Fruit fly (Drosophila melanogaster) whole organism, embryonic: ENCODE data around the gene CG5355.
A peak's percentile ranks its signal among the peaks of the same experiment; 100 is the strongest.

Source experiments
- CG10431 ChIP-seq: fragments of 200-800 bp; sonication (Bioruptor generic); optimal IDR thresholded peaks from 3 replicates; lab custom pipeline; 2018; ENCODE audit warnings: missing biosample characterization, mild to moderate bottlenecking, missing genetic modification characterization
- CG11456 ChIP-seq: fragments of 200-800 bp; sonication (Bioruptor generic); IDR thresholded peaks from 3 replicates; pipeline ENCODE4 v1.3.6; 2022; ENCODE audit warnings: missing biosample characterization, missing genetic modification characterization
- CG14710 ChIP-seq: fragments of 200-800 bp; sonication (Bioruptor generic); optimal IDR thresholded peaks from 3 replicates; lab custom pipeline; 2019; ENCODE audit warnings: missing biosample characterization, mild to moderate bottlenecking, missing genetic modification characterization, moderate library complexity
- CG14965 ChIP-seq: fragments of 200-800 bp; sonication (Bioruptor generic); optimal IDR thresholded peaks from 2 replicates; lab custom pipeline; 2016; ENCODE audit warnings: missing biosample characterization, missing genetic modification characterization, borderline replicate concordance
- CG15514 ChIP-seq: fragments of 200-800 bp; sonication (Bioruptor generic); optimal IDR thresholded peaks from 3 replicates; lab custom pipeline; 2017; ENCODE audit warnings: missing biosample characterization, missing genetic modification characterization, mild to moderate bottlenecking, moderate library complexity, missing genetic modification reagents
- CG15696 ChIP-seq: fragments of 200-800 bp; sonication (Bioruptor generic); optimal IDR thresholded peaks from 2 replicates; lab custom pipeline; 2019; ENCODE audit warnings: missing biosample characterization, mild to moderate bottlenecking, missing genetic modification characterization, moderate library complexity
- CG16815 ChIP-seq: fragments of 200-800 bp; sonication (Bioruptor generic); optimal IDR thresholded peaks from 3 replicates; lab custom pipeline; 2017; ENCODE audit warnings: missing biosample characterization, mild to moderate bottlenecking, missing genetic modification characterization
- CG17361 ChIP-seq: fragments of 200-800 bp; sonication (Bioruptor generic); IDR thresholded peaks from 3 replicates; pipeline ENCODE4 v1.3.6; 2022; ENCODE audit warnings: missing biosample characterization, missing genetic modification characterization
- CG17385 ChIP-seq: fragments of 200-800 bp; sonication (Bioruptor generic); optimal IDR thresholded peaks from 3 replicates; lab custom pipeline; 2018; ENCODE audit warnings: missing biosample characterization, mild to moderate bottlenecking, missing genetic modification characterization
- CG2202 ChIP-seq: fragments of 200-800 bp; sonication (Bioruptor generic); optimal IDR thresholded peaks from 2 replicates; lab custom pipeline; 2018; ENCODE audit warnings: missing biosample characterization, mild to moderate bottlenecking, missing genetic modification characterization
- CG30403 ChIP-seq: fragments of 200-800 bp; sonication (Bioruptor generic); optimal IDR thresholded peaks from 3 replicates; lab custom pipeline; 2016; ENCODE audit warnings: missing biosample characterization, missing genetic modification characterization
- CG33557 ChIP-seq: fragments of 200-800 bp; sonication (Bioruptor generic); optimal IDR thresholded peaks from 2 replicates; lab custom pipeline; 2019; ENCODE audit warnings: missing biosample characterization, mild to moderate bottlenecking, missing genetic modification characterization, moderate library complexity
- CG42726 ChIP-seq: fragments of 200-800 bp; sonication (Bioruptor generic); IDR thresholded peaks from 2 replicates; pipeline ENCODE4 v1.3.6; 2022; ENCODE audit warnings: missing biosample characterization, missing genetic modification characterization; ENCODE audit not compliant: partially characterized antibody
- CG4424 ChIP-seq: fragments of 200-800 bp; sonication (Bioruptor generic); optimal IDR thresholded peaks from 3 replicates; lab custom pipeline; 2016; ENCODE audit warnings: missing biosample characterization, missing genetic modification characterization
- CG7372 ChIP-seq: fragments of 200-800 bp; sonication (Bioruptor generic); IDR thresholded peaks from 2 replicates; pipeline ENCODE4 v1.3.6; 2022; ENCODE audit warnings: missing biosample characterization, missing genetic modification characterization
- CG7963 ChIP-seq: fragments of 200-800 bp; sonication (Bioruptor generic); IDR thresholded peaks from 3 replicates; pipeline ENCODE4 v1.3.6; 2022; ENCODE audit warnings: missing biosample characterization, missing genetic modification characterization; ENCODE audit not compliant: partially characterized antibody
- CG9932 ChIP-seq: fragments of 200-800 bp; sonication (Bioruptor generic); IDR thresholded peaks from 2 replicates; pipeline ENCODE4 v1.3.6; 2022; ENCODE audit warnings: missing biosample characterization, missing genetic modification characterization
- Camta ChIP-seq: fragments of 200-800 bp; sonication (Bioruptor generic); optimal IDR thresholded peaks from 2 replicates; lab custom pipeline; 2016; ENCODE audit warnings: missing biosample characterization, missing genetic modification characterization
- D ChIP-seq, 2 experiments: fragments of 200-800 bp in 1 of 2; fragments of >200 bp in 1 of 2; sonication (Bioruptor generic) in 1 of 2; optimal IDR thresholded peaks; 2 replicates in 1 of 2; 3 replicates in 1 of 2; lab custom pipeline; 2017; ENCODE audit warnings: mild to moderate bottlenecking in 1 of 2, missing biosample characterization in 1 of 2, missing genetic modification characterization in 1 of 2, missing genetic modification reagents in 1 of 2
- Dbx ChIP-seq: fragments of 200-800 bp; sonication (Bioruptor generic); IDR thresholded peaks from 3 replicates; pipeline ENCODE4 v1.3.6; 2022; ENCODE audit warnings: missing biosample characterization, missing genetic modification characterization
- HLHmδ ChIP-seq: fragments of 200-800 bp; sonication (Bioruptor generic); optimal IDR thresholded peaks from 2 replicates; lab custom pipeline; 2018; ENCODE audit warnings: missing biosample characterization, mild to moderate bottlenecking, missing genetic modification characterization, moderate library complexity
- Hr39 ChIP-seq: fragments of >200 bp; optimal IDR thresholded peaks from 2 replicates; lab custom pipeline; 2017
- Mad ChIP-seq: fragments of 200-800 bp; sonication (Bioruptor generic); optimal IDR thresholded peaks from 2 replicates; lab custom pipeline; 2016; ENCODE audit warnings: missing biosample characterization, missing genetic modification characterization
- Mes4 ChIP-seq: fragments of 200-800 bp; sonication (Bioruptor generic); optimal IDR thresholded peaks from 2 replicates; lab custom pipeline; 2016; ENCODE audit warnings: missing biosample characterization, missing genetic modification characterization
- NFAT ChIP-seq: fragments of 200-800 bp; sonication (Bioruptor generic); IDR thresholded peaks from 2 replicates; pipeline ENCODE4 v1.3.6; 2022; ENCODE audit warnings: missing biosample characterization, missing genetic modification characterization
- Oli ChIP-seq: fragments of 200-800 bp; sonication (Bioruptor generic); optimal IDR thresholded peaks from 2 replicates; lab custom pipeline; 2018; ENCODE audit warnings: missing biosample characterization, mild to moderate bottlenecking, missing genetic modification characterization, moderate library complexity
- PHDP ChIP-seq: fragments of 200-800 bp; sonication (Bioruptor generic); optimal IDR thresholded peaks from 3 replicates; lab custom pipeline; 2018; ENCODE audit warnings: missing biosample characterization, mild to moderate bottlenecking, missing genetic modification characterization, moderate library complexity
- ara ChIP-seq: fragments of 200-800 bp; sonication (Bioruptor generic); IDR thresholded peaks from 2 replicates; pipeline ENCODE4 v1.3.6; 2022; ENCODE audit warnings: missing biosample characterization, missing genetic modification characterization
- ash1 ChIP-seq: fragments of 200-800 bp; sonication (Bioruptor generic); optimal IDR thresholded peaks from 2 replicates; lab custom pipeline; 2018; ENCODE audit warnings: missing biosample characterization, mild to moderate bottlenecking, missing genetic modification characterization
- bbx ChIP-seq: fragments of 200-800 bp; sonication (Bioruptor generic); IDR thresholded peaks from 2 replicates; pipeline ENCODE4 v1.3.6; 2022; ENCODE audit warnings: missing biosample characterization, missing genetic modification characterization; ENCODE audit not compliant: partially characterized antibody
- corto ChIP-seq: fragments of 200-800 bp; sonication (Bioruptor generic); optimal IDR thresholded peaks from 2 replicates; lab custom pipeline; 2016; ENCODE audit warnings: missing biosample characterization, mild to moderate bottlenecking, missing genetic modification characterization, moderate library complexity
- cwo ChIP-seq: fragments of 200-800 bp; sonication (Bioruptor generic); optimal IDR thresholded peaks from 3 replicates; lab custom pipeline; 2017; ENCODE audit warnings: missing biosample characterization, missing genetic modification characterization, mild to moderate bottlenecking, moderate library complexity, missing genetic modification reagents
- dan ChIP-seq: fragments of 200-800 bp; sonication (Bioruptor generic); IDR thresholded peaks from 2 replicates; pipeline ENCODE4 v1.3.6; 2022; ENCODE audit warnings: missing biosample characterization, missing genetic modification characterization
- danr ChIP-seq: fragments of 200-800 bp; sonication (Bioruptor generic); IDR thresholded peaks from 2 replicates; pipeline ENCODE4 v1.3.6; 2022; ENCODE audit warnings: missing biosample characterization, missing genetic modification characterization
- gce ChIP-seq: fragments of 200-800 bp; sonication (Bioruptor generic); IDR thresholded peaks from 3 replicates; pipeline ENCODE4 v1.3.6; 2022; ENCODE audit warnings: missing biosample characterization, missing genetic modification characterization
- kay ChIP-seq: fragments of 200-800 bp; sonication (Bioruptor generic); optimal IDR thresholded peaks from 2 replicates; lab custom pipeline; 2016; ENCODE audit warnings: missing biosample characterization, missing genetic modification characterization
- ken ChIP-seq: fragments of 200-800 bp; sonication (Bioruptor generic); IDR thresholded peaks from 3 replicates; pipeline ENCODE4 v1.3.6; 2022; ENCODE audit warnings: missing biosample characterization, missing genetic modification characterization
- klu ChIP-seq: fragments of 200-800 bp; sonication (Bioruptor generic); IDR thresholded peaks from 2 replicates; pipeline ENCODE4 v1.3.6; 2022; ENCODE audit warnings: missing biosample characterization, missing genetic modification characterization
- maf-S ChIP-seq: fragments of 200-800 bp; sonication (Bioruptor generic); optimal IDR thresholded peaks from 2 replicates; lab custom pipeline; 2016; ENCODE audit warnings: missing biosample characterization, missing genetic modification characterization
- mld ChIP-seq: fragments of 200-800 bp; sonication (Bioruptor generic); IDR thresholded peaks from 3 replicates; pipeline ENCODE4 v1.3.6; 2022; ENCODE audit warnings: missing biosample characterization, missing genetic modification characterization; ENCODE audit not compliant: partially characterized antibody
- pb ChIP-seq: fragments of 200-800 bp; sonication (Bioruptor generic); optimal IDR thresholded peaks from 3 replicates; lab custom pipeline; 2016; ENCODE audit warnings: missing biosample characterization, missing genetic modification characterization
- psq ChIP-seq: fragments of 200-800 bp; sonication (Bioruptor generic); optimal IDR thresholded peaks from 2 replicates; lab custom pipeline; 2017; ENCODE audit warnings: missing biosample characterization, missing genetic modification characterization
- pum ChIP-seq: fragments of 200-800 bp; sonication (Bioruptor generic); optimal IDR thresholded peaks from 2 replicates; lab custom pipeline; 2016; ENCODE audit warnings: missing biosample characterization, missing genetic modification characterization
- run ChIP-seq: fragments of 200-800 bp; sonication (Bioruptor generic); optimal IDR thresholded peaks from 3 replicates; lab custom pipeline; 2018; ENCODE audit warnings: missing biosample characterization, mild to moderate bottlenecking, missing genetic modification characterization
- shn ChIP-seq: fragments of 200-800 bp; sonication (Bioruptor generic); optimal IDR thresholded peaks from 3 replicates; lab custom pipeline; 2016; ENCODE audit warnings: missing biosample characterization, missing genetic modification characterization
- sr ChIP-seq: fragments of 200-800 bp; sonication (Bioruptor generic); IDR thresholded peaks from 3 replicates; pipeline ENCODE4 v1.3.6; 2022; ENCODE audit warnings: missing biosample characterization, missing genetic modification characterization
- unpg ChIP-seq: fragments of 200-800 bp; sonication (Bioruptor generic); optimal IDR thresholded peaks from 3 replicates; lab custom pipeline; 2018; ENCODE audit warnings: missing biosample characterization, mild to moderate bottlenecking, missing genetic modification characterization, moderate library complexity
- wor ChIP-seq: fragments of 200-800 bp; sonication (Bioruptor generic); IDR thresholded peaks from 2 replicates; pipeline ENCODE4 v1.3.6; 2022; ENCODE audit warnings: missing biosample characterization, missing genetic modification characterization

CG5355 gene

DNA sequence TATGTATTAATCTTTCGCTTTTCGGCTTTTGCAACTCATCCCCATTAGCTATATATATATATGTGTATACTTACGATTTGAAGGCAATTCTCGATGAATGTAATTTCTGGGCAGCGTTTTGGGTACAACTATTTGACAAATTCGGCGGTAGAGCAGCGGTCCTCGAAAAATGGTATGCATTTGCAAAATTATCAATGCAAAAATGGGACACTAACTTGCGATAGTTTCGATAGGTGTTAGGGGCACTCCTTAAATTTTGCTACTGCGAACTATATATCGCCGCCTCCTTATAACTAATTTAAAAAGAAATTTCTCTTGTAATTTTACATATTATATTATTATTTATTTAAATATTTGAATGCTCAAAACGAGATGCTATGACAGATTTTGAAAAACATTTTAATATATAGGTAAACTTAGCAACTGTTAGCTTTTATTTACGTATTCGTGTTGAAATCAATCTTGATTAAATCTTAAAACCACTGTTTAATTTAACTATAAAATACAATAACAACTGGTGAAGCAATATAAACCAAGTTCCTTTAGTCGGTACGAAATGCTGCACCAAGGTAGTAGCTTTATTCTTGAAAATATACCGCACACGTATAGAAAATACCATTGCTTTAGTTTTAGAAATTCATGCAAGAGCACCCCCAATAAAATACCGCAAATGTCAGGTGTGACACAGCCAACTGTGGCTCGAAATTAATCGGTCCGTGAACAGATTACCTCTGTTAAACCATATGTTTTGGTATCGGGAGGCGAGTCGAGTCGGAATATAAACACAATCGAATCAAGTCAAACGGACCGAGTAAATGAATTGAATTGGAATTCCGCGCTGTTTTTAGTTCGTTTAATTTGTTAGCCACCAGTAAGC is at the start of gene CG5355, which contains the start of gene Klp31E (continued):
- TF ChIP-seq CG2202 (tag; lab: Kevin White, UChicago), result peak; percentile 12
- TF ChIP-seq Camta (GFP tag; lab: Kevin White, UChicago), result no peak
- TF ChIP-seq CG30403, result peak; percentile 79
- TF ChIP-seq shn (GFP tag; lab: Kevin White, UChicago), result peak; percentile 20
- peak; percentile 42 for TF ChIP-seq Mad
- no peak for TF ChIP-seq D (optimal IDR thresholded peaks at IDR 0.05; lab: Kevin White, UChicago)
- peak; percentile 66 for TF ChIP-seq D (GFP tag; optimal IDR thresholded peaks at IDR 0.05; lab: Kevin White, UChicago)
- peak; percentile 70 for TF ChIP-seq CG15696 (tag; lab: Kevin White, UChicago)
- no peak for TF ChIP-seq ash1
- no peak for TF ChIP-seq sr (GFP tag; lab: Robert Waterston, UW)
- peak; percentile 48 for TF ChIP-seq kay (GFP tag; lab: Kevin White, UChicago)
- peak; percentile 32; the same call in 1 of the 3 replicates for TF ChIP-seq gce (GFP tag; lab: Robert Waterston, UW)
- no peak for TF ChIP-seq HLHmδ (GFP tag; lab: Kevin White, UChicago)
- 0 out of 3 replicates have a peak, but pooled peaks have one; percentile 42 for TF ChIP-seq CG11456
- no peak for TF ChIP-seq CG42726 (GFP tag; lab: Robert Waterston, UW)
- peak; percentile 60 for TF ChIP-seq CG9932
- TF ChIP-seq bbx (GFP tag; lab: Robert Waterston, UW), result peak; percentile 76
- TF ChIP-seq maf-S (GFP tag; lab: Kevin White, UChicago), result peak; percentile 56
- peak; percentile 58; the same call in 1 of the 3 replicates for TF ChIP-seq Dbx (GFP tag; lab: Robert Waterston, UW)
- TF ChIP-seq psq (GFP tag; lab: Kevin White, UChicago), result no peak
- no peak for TF ChIP-seq Hr39 (lab: Kevin White, UChicago)
- no peak for TF ChIP-seq klu (GFP tag; lab: Robert Waterston, UW)
- TF ChIP-seq CG4424 (GFP tag; lab: Kevin White, UChicago), result peak; percentile 73
- peak; percentile 75 for TF ChIP-seq Oli (tag; lab: Kevin White, UChicago)
- TF ChIP-seq pum, result peak; percentile 58
- TF ChIP-seq Mes4 (GFP tag; lab: Kevin White, UChicago), result peak; percentile 46
- TF ChIP-seq CG7372 (GFP tag; lab: Robert Waterston, UW), result no peak
- peak; percentile 56 for TF ChIP-seq PHDP (tag; lab: Kevin White, UChicago)
- TF ChIP-seq corto (GFP tag; lab: Kevin White, UChicago), result no peak
- peak; percentile 39 for TF ChIP-seq CG15514 (GFP tag; lab: Kevin White, UChicago)
- peak; percentile 64 for TF ChIP-seq CG16815 (GFP tag; lab: Kevin White, UChicago)
- 0 out of 2 replicates have a peak, but pooled peaks have one; percentile 17 for TF ChIP-seq wor
- TF ChIP-seq CG10431, result peak; percentile 46
- TF ChIP-seq cwo (GFP tag; lab: Kevin White, UChicago), result no peak
- TF ChIP-seq pb (GFP tag; lab: Kevin White, UChicago), result peak; percentile 10
- TF ChIP-seq ken, result peak; percentile 52; the same call in 1 of the 3 replicates
- TF ChIP-seq danr, result no peak
- TF ChIP-seq CG17385, result peak; percentile 47
- no peak for TF ChIP-seq CG14965 (GFP tag; lab: Kevin White, UChicago)
- TF ChIP-seq CG33557 (GFP tag; lab: Kevin White, UChicago), result peak; percentile 76
- no peak for TF ChIP-seq run (tag; lab: Kevin White, UChicago)
- peak; percentile 48 for TF ChIP-seq unpg (GFP tag; lab: Kevin White, UChicago)
- peak; percentile 49; the same call in 1 of the 3 replicates for TF ChIP-seq CG7963 (GFP tag; lab: Robert Waterston, UW)
- TF ChIP-seq dan, result no peak
- TF ChIP-seq CG14710 (tag; lab: Kevin White, UChicago), result peak; percentile 83
- peak; percentile 95 for TF ChIP-seq CG17361 (GFP tag; lab: Robert Waterston, UW)
- peak; percentile 68; the same call in 1 of the 2 replicates for TF ChIP-seq NFAT (GFP tag; lab: Robert Waterston, UW)
- TF ChIP-seq mld, result peak; percentile 46; the same call in 1 of the 3 replicates
- peak; percentile 72 for TF ChIP-seq ara (GFP tag; lab: Robert Waterston, UW)
